Worm (Caenorhabditis elegans): ENCODE data around the gene nlp-70.

The nlp-70 gene

DNA sequence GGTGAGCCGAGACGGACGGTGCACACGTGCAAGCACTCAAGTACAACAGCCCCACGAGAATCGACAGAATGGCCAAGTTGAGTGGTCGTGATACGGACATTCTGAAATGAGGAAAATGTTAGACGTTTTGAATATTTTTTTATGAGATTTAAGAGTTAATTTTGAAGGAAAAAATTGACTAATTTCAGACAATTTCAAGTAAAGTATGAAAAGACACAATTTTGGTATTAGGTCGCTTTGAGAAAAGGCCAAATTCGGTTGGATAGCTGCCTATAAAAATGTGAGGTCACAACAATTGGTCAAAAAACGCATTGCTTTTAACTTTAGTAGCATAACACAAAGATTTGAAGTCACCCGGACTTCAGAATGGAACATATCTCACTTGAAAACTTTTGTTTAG lies at the start of gene nlp-70:
nlp-70 (minus strand) TSS at position 101 of the 400 bp plus-strand sequence.
- TF ChIP-seq tbx-37 (GFP tag; conservative IDR thresholded peaks at IDR 0.05): no peak
- no peak for TF ChIP-seq hmg-4 (GFP tag; optimal IDR thresholded peaks at IDR 0.05)
- TF ChIP-seq hnd-1 (tag; optimal IDR thresholded peaks at IDR 0.05): no peak
- TF ChIP-seq pes-1 (GFP tag; IDR thresholded peaks at IDR 0.05): no peak
- no peak for TF ChIP-seq ama-1 (optimal IDR thresholded peaks at IDR 0.05)
- no peak for TF ChIP-seq ceh-13 (GFP tag; optimal IDR thresholded peaks at IDR 0.05)
- TF ChIP-seq F13C5.2 (tag; optimal IDR thresholded peaks at IDR 0.05): no peak
- TF ChIP-seq ets-7 (tag; optimal IDR thresholded peaks at IDR 0.05): no peak
- TF ChIP-seq tbx-11 (GFP tag; IDR thresholded peaks at IDR 0.05): no peak
- no peak for TF ChIP-seq ceh-36 (tag; optimal IDR thresholded peaks at IDR 0.05)
- no peak for TF ChIP-seq hmbx-1 (tag; optimal IDR thresholded peaks at IDR 0.05)
- no peak for TF ChIP-seq B0310.2 (tag; optimal IDR thresholded peaks at IDR 0.05)
- TF ChIP-seq aly-1 (tag; optimal IDR thresholded peaks at IDR 0.05): no peak
- TF ChIP-seq sea-1 (GFP tag; conservative IDR thresholded peaks at IDR 0.05): no peak

DNA sequence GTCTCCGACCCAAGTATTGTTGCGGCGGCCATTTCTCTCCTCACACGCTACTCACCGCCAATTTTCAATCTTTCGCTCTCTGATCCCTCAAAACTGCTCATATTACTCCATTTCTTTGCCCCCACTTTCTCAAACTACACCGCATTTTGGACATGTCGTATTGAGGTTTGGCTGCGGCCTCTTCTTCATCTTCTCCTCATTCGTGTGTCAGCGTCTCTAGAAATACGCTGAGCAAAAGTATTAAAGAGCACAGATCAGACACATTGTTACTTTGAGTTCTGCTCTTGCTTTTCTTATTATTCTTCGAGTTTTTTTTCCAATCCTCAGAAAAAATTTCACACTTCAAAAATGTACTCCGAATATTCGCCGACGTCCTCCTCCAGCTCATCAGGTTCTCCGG lies 47.3 kb upstream of the nlp-70 start:
- TF ChIP-seq ama-1 (optimal IDR thresholded peaks at IDR 0.05) (no peak), tbx-11 (GFP tag; IDR thresholded peaks at IDR 0.05) (no peak), tra-4 (tag; optimal IDR thresholded peaks at IDR 0.05) (no peak)

DNA sequence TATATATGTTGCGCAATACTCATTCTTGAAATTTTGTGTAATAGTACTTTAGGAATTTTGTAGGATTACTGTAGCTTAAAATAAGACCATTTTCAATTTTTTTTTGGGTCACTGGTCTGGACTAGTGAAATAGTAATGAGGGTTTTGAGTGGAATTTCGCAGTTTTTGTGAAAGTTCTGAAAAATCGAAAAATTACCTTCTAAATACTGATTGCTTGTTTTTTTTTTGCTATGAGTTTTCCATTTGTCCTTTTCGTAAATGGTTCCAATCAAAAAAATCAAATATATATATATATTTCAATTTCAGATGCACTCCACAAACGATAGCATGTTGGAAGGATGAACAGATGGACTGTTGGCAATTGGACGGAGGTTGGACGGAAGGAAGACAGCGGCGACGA lies 39.7 kb upstream of the nlp-70 start, which contains the start of gene nhr-15:
nhr-15 (plus strand) TSS at position 301 of the 400 bp plus-strand sequence.
- TF ChIP-seq scrt-1 (GFP tag; IDR thresholded peaks at IDR 0.05): no peak
- no peak for TF ChIP-seq ets-7 (tag; optimal IDR thresholded peaks at IDR 0.05)
- no peak for TF ChIP-seq ceh-36 (tag; optimal IDR thresholded peaks at IDR 0.05)
- no peak for TF ChIP-seq aly-1 (tag; optimal IDR thresholded peaks at IDR 0.05)
- no peak for TF ChIP-seq tbx-11 (GFP tag; IDR thresholded peaks at IDR 0.05)
- TF ChIP-seq F13C5.2 (tag; optimal IDR thresholded peaks at IDR 0.05): no peak
- no peak for TF ChIP-seq tbx-37 (GFP tag; conservative IDR thresholded peaks at IDR 0.05)
- TF ChIP-seq hmbx-1 (tag; optimal IDR thresholded peaks at IDR 0.05): no peak
- TF ChIP-seq sea-1 (GFP tag; conservative IDR thresholded peaks at IDR 0.05): no peak
- TF ChIP-seq ama-1 (optimal IDR thresholded peaks at IDR 0.05): no peak
- no peak for TF ChIP-seq hmg-4 (GFP tag; optimal IDR thresholded peaks at IDR 0.05)
- no peak for TF ChIP-seq ceh-13 (GFP tag; optimal IDR thresholded peaks at IDR 0.05)
- no peak for TF ChIP-seq hnd-1 (tag; optimal IDR thresholded peaks at IDR 0.05)
- TF ChIP-seq pes-1 (GFP tag; IDR thresholded peaks at IDR 0.05): no peak
- no peak for TF ChIP-seq B0310.2 (tag; optimal IDR thresholded peaks at IDR 0.05)

DNA sequence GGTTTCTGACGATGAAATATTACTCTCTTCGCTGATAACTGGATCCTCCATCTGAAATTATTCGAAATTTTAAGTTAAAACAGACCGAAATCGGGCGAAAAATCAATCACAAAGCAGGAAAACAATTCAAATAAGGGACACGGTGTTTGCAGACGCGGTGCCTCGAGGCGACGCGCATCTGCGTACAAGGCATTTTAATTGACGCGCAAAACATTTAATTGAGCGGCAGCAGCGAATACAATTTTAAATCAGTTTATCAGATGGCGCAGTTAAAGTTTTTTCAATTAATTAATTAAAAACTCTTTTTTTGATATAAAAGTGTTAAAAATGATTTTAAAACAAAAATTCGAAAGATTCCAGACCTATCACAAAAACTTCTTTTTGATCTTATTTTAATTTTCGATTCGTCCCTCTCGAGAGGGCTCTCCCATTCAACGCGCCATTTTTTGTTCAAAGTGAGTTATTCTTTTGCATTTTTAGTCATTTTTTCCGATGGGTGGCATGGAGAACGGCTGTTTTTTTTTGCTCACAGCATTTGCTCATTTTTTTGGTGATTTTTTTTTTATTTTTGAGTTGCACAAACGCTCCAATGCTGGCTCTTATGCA lies 38.9 kb upstream of the nlp-70 start, which contains the start of gene phf-10:
phf-10 (minus strand) TSS at position 81 of the 606 bp plus-strand sequence.
- TF ChIP-seq tra-4 (tag; optimal IDR thresholded peaks at IDR 0.05): no peak
- TF ChIP-seq pes-1 (GFP tag; IDR thresholded peaks at IDR 0.05): peak; percentile 56; the same call in 1 of the 2 replicates
- peak; percentile 56 for TF ChIP-seq F13C5.2 (tag; optimal IDR thresholded peaks at IDR 0.05)

DNA sequence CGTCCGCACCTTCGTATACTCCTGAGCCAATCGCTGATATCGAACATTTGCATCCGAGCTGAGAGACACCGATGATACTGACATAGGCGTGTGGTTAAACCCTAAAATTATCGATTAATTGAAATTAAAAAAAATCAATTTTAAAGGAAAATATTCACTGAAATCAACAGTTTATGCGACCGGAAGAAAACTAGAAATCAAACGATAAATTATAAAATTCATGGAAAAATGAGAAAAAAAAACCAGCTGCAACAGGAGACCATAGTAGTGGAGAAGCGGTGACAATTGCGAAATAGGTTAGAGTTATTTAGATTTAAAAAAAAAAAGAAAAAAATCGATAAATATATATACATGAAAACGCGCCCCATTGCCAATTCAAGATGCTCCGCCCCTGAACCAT lies 31.9 kb upstream of the nlp-70 start, which contains the start of gene F33E11.3:
F33E11.3 (minus strand) TSS at position 101 of the 400 bp plus-strand sequence.
- TF ChIP-seq hmg-4 (GFP tag; optimal IDR thresholded peaks at IDR 0.05) (no peak), hmbx-1 (tag; optimal IDR thresholded peaks at IDR 0.05) (no peak), tra-4 (tag; optimal IDR thresholded peaks at IDR 0.05) (no peak), ceh-13 (GFP tag; optimal IDR thresholded peaks at IDR 0.05) (no peak), ceh-36 (tag; optimal IDR thresholded peaks at IDR 0.05) (no peak), ama-1 (optimal IDR thresholded peaks at IDR 0.05) (no peak), hnd-1 (tag; optimal IDR thresholded peaks at IDR 0.05) (no peak), ets-7 (tag; optimal IDR thresholded peaks at IDR 0.05) (no peak), flt-1 (GFP tag; IDR thresholded peaks at IDR 0.05) (no peak), B0310.2 (tag; optimal IDR thresholded peaks at IDR 0.05) (no peak), aly-1 (tag; optimal IDR thresholded peaks at IDR 0.05) (no peak), tbx-11 (GFP tag; IDR thresholded peaks at IDR 0.05) (no peak), pes-1 (GFP tag; IDR thresholded peaks at IDR 0.05) (no peak), sea-1 (GFP tag; conservative IDR thresholded peaks at IDR 0.05) (no peak), tbx-37 (GFP tag; conservative IDR thresholded peaks at IDR 0.05) (no peak), scrt-1 (GFP tag; IDR thresholded peaks at IDR 0.05) (no peak), F13C5.2 (tag; optimal IDR thresholded peaks at IDR 0.05) (no peak)

DNA sequence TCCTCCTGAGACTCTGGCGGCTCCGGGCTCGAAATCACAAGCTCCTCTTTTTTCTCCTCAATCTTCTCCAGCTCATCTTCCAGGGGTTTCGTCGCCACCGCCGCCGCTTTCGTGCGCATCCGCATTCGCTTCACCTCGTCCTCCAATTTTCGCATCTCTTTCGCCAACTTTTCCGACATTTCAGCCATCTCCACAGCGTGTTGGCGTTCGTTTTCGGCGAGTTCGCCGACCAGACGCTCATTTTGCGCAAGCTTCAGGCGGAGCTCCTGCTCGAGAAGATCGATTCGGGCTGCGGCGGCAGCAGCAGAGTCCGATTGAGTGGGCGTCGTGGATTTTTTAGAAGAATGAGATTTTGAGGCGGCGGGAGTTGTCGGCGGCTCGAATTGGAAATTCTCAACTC lies 30.5 kb upstream of the nlp-70 start:
- TF ChIP-seq ceh-13 (GFP tag; optimal IDR thresholded peaks at IDR 0.05) (no peak), pes-1 (GFP tag; IDR thresholded peaks at IDR 0.05) (no peak), aly-1 (tag; optimal IDR thresholded peaks at IDR 0.05) (no peak), hnd-1 (tag; optimal IDR thresholded peaks at IDR 0.05) (no peak), tbx-11 (GFP tag; IDR thresholded peaks at IDR 0.05) (no peak), B0310.2 (tag; optimal IDR thresholded peaks at IDR 0.05) (no peak), flt-1 (GFP tag; IDR thresholded peaks at IDR 0.05) (no peak), scrt-1 (GFP tag; IDR thresholded peaks at IDR 0.05) (no peak), F13C5.2 (tag; optimal IDR thresholded peaks at IDR 0.05) (no peak), tra-4 (tag; optimal IDR thresholded peaks at IDR 0.05) (no peak), ceh-36 (tag; optimal IDR thresholded peaks at IDR 0.05) (no peak), tbx-37 (GFP tag; conservative IDR thresholded peaks at IDR 0.05) (no peak), hmg-4 (GFP tag; optimal IDR thresholded peaks at IDR 0.05) (no peak), ets-7 (tag; optimal IDR thresholded peaks at IDR 0.05) (no peak), hmbx-1 (tag; optimal IDR thresholded peaks at IDR 0.05) (no peak), sea-1 (GFP tag; conservative IDR thresholded peaks at IDR 0.05) (no peak)

DNA sequence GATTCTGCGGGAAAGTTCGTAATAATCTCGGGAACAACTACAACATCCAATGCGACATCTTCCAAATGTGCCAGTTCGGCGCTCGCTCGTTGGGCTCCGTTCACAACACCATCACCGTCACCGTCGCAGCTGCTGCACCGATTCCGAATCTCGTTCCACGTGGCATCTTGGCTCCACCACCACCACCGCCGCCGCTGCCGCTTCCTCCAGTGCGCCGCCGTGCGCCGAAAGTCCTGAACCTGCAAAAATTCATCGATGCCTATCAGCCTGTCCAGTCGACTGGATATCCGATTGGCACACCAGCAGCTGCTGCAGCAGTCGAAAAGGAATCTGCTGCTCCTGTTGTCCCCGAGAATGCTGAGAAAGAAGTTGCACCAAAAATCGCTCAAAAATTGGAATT lies 25.7 kb upstream of the nlp-70 start:
- TF ChIP-seq aly-1 (tag; optimal IDR thresholded peaks at IDR 0.05): peak; percentile 32
- TF ChIP-seq tbx-37 (GFP tag; conservative IDR thresholded peaks at IDR 0.05): no peak
